Comparison of ENCODE assay signal across 1 fruit fly cellular context in the genomic region with DNA sequence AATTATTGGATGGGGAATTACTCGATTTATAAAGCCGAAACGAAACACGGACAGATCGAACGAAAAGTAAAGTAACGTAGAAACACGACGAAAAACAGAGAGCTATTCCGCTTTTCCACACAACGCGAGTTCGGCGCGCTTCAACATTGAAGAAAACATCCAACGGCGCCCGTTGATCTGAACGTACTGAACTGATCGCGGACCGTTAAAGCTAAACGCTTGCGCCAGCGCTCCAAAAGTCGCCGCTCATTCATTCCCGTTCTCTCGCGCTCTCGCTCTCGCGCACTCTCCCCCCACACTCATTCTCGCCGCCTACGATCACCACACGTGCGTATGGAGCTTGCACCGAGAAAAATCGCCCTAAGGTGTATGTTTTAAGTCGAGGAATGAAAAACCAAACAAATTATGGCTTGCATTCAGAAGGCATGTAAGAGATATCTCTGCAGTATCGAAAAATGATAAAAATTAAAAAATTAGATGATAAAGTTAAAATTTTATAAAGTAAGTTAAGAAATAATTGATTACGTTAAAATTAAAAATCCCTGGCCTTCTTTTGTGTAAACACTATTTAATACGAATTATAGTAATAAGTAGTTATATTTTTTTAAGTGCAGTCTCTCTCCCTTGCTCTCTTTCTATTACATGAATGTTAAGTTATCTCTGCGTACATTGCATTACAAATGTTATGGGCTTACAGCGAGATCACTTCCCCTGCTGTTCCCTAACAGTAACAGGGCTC.
TF ChIP-seq lines count a peak whose summit lies in the region.

A gene (minus strand): TSS at position 188 of the 739 bp plus-strand sequence.

TF ChIP-seq in whole organism, embryonic, 481 proteins besides CTCF, POLR2A, EP300 and RAD21 (continued from another document and continues in another):
- TF ChIP-seq dm (GFP tag; optimal IDR thresholded peaks at IDR 0.05; lab: Kevin White, UChicago) (peak; percentile 91), rib (GFP tag; IDR thresholded peaks at IDR 0.05; lab: Robert Waterston, UW) (peak; percentile 96), kah (GFP tag; optimal IDR thresholded peaks at IDR 0.05; lab: Kevin White, UChicago) (peak; percentile 94), CG10267 (tag; optimal IDR thresholded peaks at IDR 0.05; lab: Kevin White, UChicago) (peak; percentile 97), CG2889 (GFP tag; IDR thresholded peaks at IDR 0.05; lab: Robert Waterston, UW) (peak; percentile 95), dimm (GFP tag; IDR thresholded peaks at IDR 0.05; lab: Robert Waterston, UW) (peak; percentile 93), CG16779 (GFP tag; IDR thresholded peaks at IDR 0.05; lab: Robert Waterston, UW) (peak; percentile 94), CG3995 (GFP tag; optimal IDR thresholded peaks at IDR 0.05; lab: Kevin White, UChicago) (peak; percentile 71), CHES-1-like (GFP tag; optimal IDR thresholded peaks at IDR 0.05; lab: Kevin White, UChicago) (peak; percentile 95), lbe (GFP tag; optimal IDR thresholded peaks at IDR 0.05; lab: Kevin White, UChicago) (peak; percentile 93), CG7271 (tag; optimal IDR thresholded peaks at IDR 0.05; lab: Kevin White, UChicago) (peak; percentile 83), HLH4C (GFP tag; IDR thresholded peaks at IDR 0.05; lab: Robert Waterston, UW; ENCODE audit: partially characterized antibody) (no peak), CG13424 (tag; optimal IDR thresholded peaks at IDR 0.05; lab: Kevin White, UChicago) (peak; percentile 99), CG3163 (GFP tag; optimal IDR thresholded peaks at IDR 0.05; lab: Kevin White, UChicago) (peak; percentile 82), Poxn (GFP tag; IDR thresholded peaks at IDR 0.05; lab: Robert Waterston, UW) (peak; percentile 89), CG11504 (tag; optimal IDR thresholded peaks at IDR 0.05; lab: Kevin White, UChicago) (peak; percentile 98), scrt (GFP tag; optimal IDR thresholded peaks at IDR 0.05; lab: Kevin White, UChicago) (peak; percentile 96), Dad (GFP tag; optimal IDR thresholded peaks at IDR 0.05; lab: Kevin White, UChicago) (peak; percentile 96), Ada2b (GFP tag; IDR thresholded peaks at IDR 0.05; lab: Robert Waterston, UW) (peak; percentile 97), dmrt11E (tag; optimal IDR thresholded peaks at IDR 0.05; lab: Kevin White, UChicago) (peak; percentile 99), ind (GFP tag; optimal IDR thresholded peaks at IDR 0.05; lab: Kevin White, UChicago) (peak; percentile 98), CG13123 (GFP tag; optimal IDR thresholded peaks at IDR 0.05; lab: Kevin White, UChicago) (peak; percentile 97), CG5245 (GFP tag; optimal IDR thresholded peaks at IDR 0.05; lab: Kevin White, UChicago) (peak; percentile 97), lilli (GFP tag; optimal IDR thresholded peaks at IDR 0.05; lab: Kevin White, UChicago) (peak; percentile 98), mirr (GFP tag; optimal IDR thresholded peaks at IDR 0.05; lab: Kevin White, UChicago) (peak; percentile 90), sug (tag; optimal IDR thresholded peaks at IDR 0.05; lab: Kevin White, UChicago) (peak; percentile 97), CG12104 (GFP tag; optimal IDR thresholded peaks at IDR 0.05; lab: Kevin White, UChicago) (peak; percentile 99), CG17328 (GFP tag; IDR thresholded peaks at IDR 0.05; lab: Robert Waterston, UW) (peak; percentile 97), NC2β (GFP tag; optimal IDR thresholded peaks at IDR 0.05; lab: Kevin White, UChicago) (peak; percentile 92), fd102C (GFP tag; optimal IDR thresholded peaks at IDR 0.05; lab: Kevin White, UChicago) (peak; percentile 56), Ptx1 (GFP tag; IDR thresholded peaks at IDR 0.05; lab: Robert Waterston, UW) (peak; percentile 99), Eip74EF (GFP tag; optimal IDR thresholded peaks at IDR 0.05; lab: Kevin White, UChicago) (peak in 1 of 2 experiments; percentile 99), CG12155 (GFP tag; optimal IDR thresholded peaks at IDR 0.05; lab: Kevin White, UChicago) (peak; percentile 97), org-1 (GFP tag; optimal IDR thresholded peaks at IDR 0.05; lab: Kevin White, UChicago) (peak; percentile 99), Taf1 (GFP tag; IDR thresholded peaks at IDR 0.05; lab: Robert Waterston, UW) (peak; percentile 92), Hmx (GFP tag; optimal IDR thresholded peaks at IDR 0.05; lab: Kevin White, UChicago) (peak; percentile 84), nmo (GFP tag; optimal IDR thresholded peaks at IDR 0.05; lab: Kevin White, UChicago) (peak; percentile 100), CG17361 (GFP tag; IDR thresholded peaks at IDR 0.05; lab: Robert Waterston, UW) (peak; percentile 99), CG4707 (GFP tag; optimal IDR thresholded peaks at IDR 0.05; lab: Kevin White, UChicago) (peak; percentile 93), Atf6 (GFP tag; IDR thresholded peaks at IDR 0.05; lab: Robert Waterston, UW) (peak; percentile 99), fu2 (GFP tag; optimal IDR thresholded peaks at IDR 0.05; lab: Kevin White, UChicago) (peak; percentile 94), PHDP (tag; optimal IDR thresholded peaks at IDR 0.05; lab: Kevin White, UChicago) (peak; percentile 99), az2 (GFP tag; optimal IDR thresholded peaks at IDR 0.05; lab: Kevin White, UChicago) (peak; percentile 99), Lpt (GFP tag; optimal IDR thresholded peaks at IDR 0.05; lab: Kevin White, UChicago) (no peak), nerfin-1 (tag; optimal IDR thresholded peaks at IDR 0.05; lab: Kevin White, UChicago) (peak; percentile 98), CG6791 (GFP tag; IDR thresholded peaks at IDR 0.05; lab: Robert Waterston, UW; ENCODE audit: partially characterized antibody) (no peak), chn (GFP tag; optimal IDR thresholded peaks at IDR 0.05; lab: Kevin White, UChicago) (peak; percentile 97), CG15269 (tag; optimal IDR thresholded peaks at IDR 0.05; lab: Kevin White, UChicago) (peak; percentile 99), Aef1 (GFP tag; IDR thresholded peaks at IDR 0.05; lab: Robert Waterston, UW) (peak; percentile 98), CG2116 (GFP tag; optimal IDR thresholded peaks at IDR 0.05; lab: Kevin White, UChicago) (peak; percentile 93), sisA (GFP tag; IDR thresholded peaks at IDR 0.05; lab: Robert Waterston, UW) (peak; percentile 98), CG2678 (tag; optimal IDR thresholded peaks at IDR 0.05; lab: Kevin White, UChicago) (peak; percentile 99), sd (tag; optimal IDR thresholded peaks at IDR 0.05; lab: Kevin White, UChicago) (peak; percentile 95), CG14050 (GFP tag; IDR thresholded peaks at IDR 0.05; lab: Robert Waterston, UW) (peak; percentile 97), bowl (GFP tag; IDR thresholded peaks at IDR 0.05; lab: Robert Waterston, UW) (peak; percentile 94), CG4854 (GFP tag; optimal IDR thresholded peaks at IDR 0.05; lab: Kevin White, UChicago) (peak; percentile 96), CG11696 (GFP tag; IDR thresholded peaks at IDR 0.05; lab: Robert Waterston, UW) (peak; percentile 88), gt (GFP tag; IDR thresholded peaks at IDR 0.05; lab: Robert Waterston, UW) (peak; percentile 91), cg (GFP tag; optimal IDR thresholded peaks at IDR 0.05; lab: Kevin White, UChicago) (peak; percentile 31), sob (GFP tag; IDR thresholded peaks at IDR 0.05; lab: Robert Waterston, UW) (peak; percentile 98), Tbp (GFP tag; optimal IDR thresholded peaks at IDR 0.05; lab: Kevin White, UChicago) (no peak), insv (GFP tag; optimal IDR thresholded peaks at IDR 0.05; lab: Kevin White, UChicago) (peak; percentile 42 to 81), Atf-2 (GFP tag; optimal IDR thresholded peaks at IDR 0.05; lab: Kevin White, UChicago) (peak; percentile 95), stc (GFP tag; IDR thresholded peaks at IDR 0.05; lab: Robert Waterston, UW) (peak; percentile 98), chm (GFP tag; IDR thresholded peaks at IDR 0.05; lab: Robert Waterston, UW) (peak; percentile 95), hth (optimal IDR thresholded peaks at IDR 0.05; lab: Kevin White, UChicago) (no peak), NK7.1 (GFP tag; optimal IDR thresholded peaks at IDR 0.05; lab: Kevin White, UChicago) (peak; percentile 91), sima (GFP tag; optimal IDR thresholded peaks at IDR 0.05; lab: Kevin White, UChicago) (peak; percentile 84), CG10462 (GFP tag; optimal IDR thresholded peaks at IDR 0.05; lab: Kevin White, UChicago) (peak; percentile 98), danr (GFP tag; IDR thresholded peaks at IDR 0.05; lab: Robert Waterston, UW) (peak; percentile 97), fd96Cb (tag; optimal IDR thresholded peaks at IDR 0.05; lab: Kevin White, UChicago) (peak; percentile 99), Meics (GFP tag; optimal IDR thresholded peaks at IDR 0.05; lab: Kevin White, UChicago) (peak; percentile 98), CG10366 (GFP tag; IDR thresholded peaks at IDR 0.05; lab: Robert Waterston, UW) (peak; percentile 98), CG4424 (GFP tag; optimal IDR thresholded peaks at IDR 0.05; lab: Kevin White, UChicago) (peak; percentile 99), pb (GFP tag; optimal IDR thresholded peaks at IDR 0.05; lab: Kevin White, UChicago) (peak; percentile 84), Vsx1 (GFP tag; optimal IDR thresholded peaks at IDR 0.05; lab: Kevin White, UChicago) (peak; percentile 97), CG34376 (GFP tag; optimal IDR thresholded peaks at IDR 0.05; lab: Kevin White, UChicago) (peak; percentile 96), ATbp (GFP tag; optimal IDR thresholded peaks at IDR 0.05; lab: Kevin White, UChicago) (peak; percentile 99), Sox100B (GFP tag; optimal IDR thresholded peaks at IDR 0.05; lab: Kevin White, UChicago) (peak; percentile 100), CG7839 (tag; optimal IDR thresholded peaks at IDR 0.05; lab: Kevin White, UChicago) (peak; percentile 99), hkb (optimal IDR thresholded peaks at IDR 0.05; lab: Kevin White, UChicago) (no peak), hkb (GFP tag; IDR thresholded peaks at IDR 0.05; lab: Robert Waterston, UW) (peak; percentile 99), CG14710 (tag; optimal IDR thresholded peaks at IDR 0.05; lab: Kevin White, UChicago) (peak; percentile 98), Bdp1 (GFP tag; optimal IDR thresholded peaks at IDR 0.05; lab: Kevin White, UChicago) (peak; percentile 90), kay (GFP tag; optimal IDR thresholded peaks at IDR 0.05; lab: Kevin White, UChicago) (peak; percentile 97), Deaf1 (tag; optimal IDR thresholded peaks at IDR 0.05; lab: Kevin White, UChicago) (peak; percentile 90), vvl (GFP tag; IDR thresholded peaks at IDR 0.05; lab: Robert Waterston, UW) (peak; percentile 98), CG10979 (tag; optimal IDR thresholded peaks at IDR 0.05; lab: Kevin White, UChicago) (peak; percentile 99), sqz (GFP tag; optimal IDR thresholded peaks at IDR 0.05; lab: Kevin White, UChicago) (peak; percentile 97), zfh1 (GFP tag; IDR thresholded peaks at IDR 0.05; lab: Robert Waterston, UW) (peak; percentile 98), Awh (GFP tag; IDR thresholded peaks at IDR 0.05; lab: Robert Waterston, UW) (peak; percentile 97), CG2199 (GFP tag; IDR thresholded peaks at IDR 0.05; lab: Robert Waterston, UW) (peak; percentile 93; the same call in 2 of the 3 replicates), CG11695 (GFP tag; IDR thresholded peaks at IDR 0.05; lab: Robert Waterston, UW) (peak; percentile 99), bab2 (GFP tag; optimal IDR thresholded peaks at IDR 0.05; lab: Kevin White, UChicago) (peak; percentile 93), CG34224 (GFP tag; IDR thresholded peaks at IDR 0.05; lab: Robert Waterston, UW; ENCODE audit: partially characterized antibody) (peak; percentile 52; the same call in 2 of the 3 replicates), Hr51 (GFP tag; optimal IDR thresholded peaks at IDR 0.05; lab: Kevin White, UChicago) (peak; percentile 96 to 100), sr (GFP tag; IDR thresholded peaks at IDR 0.05; lab: Robert Waterston, UW) (peak; percentile 98), CG12391 (tag; optimal IDR thresholded peaks at IDR 0.05; lab: Kevin White, UChicago) (peak; percentile 100), jumu (GFP tag; optimal IDR thresholded peaks at IDR 0.05; lab: Kevin White, UChicago) (peak; percentile 93), grau (tag; optimal IDR thresholded peaks at IDR 0.05; lab: Kevin White, UChicago) (peak; percentile 99), CG8281 (tag; optimal IDR thresholded peaks at IDR 0.05; lab: Kevin White, UChicago) (peak; percentile 92), Fer2 (tag; optimal IDR thresholded peaks at IDR 0.05; lab: Kevin White, UChicago) (peak; percentile 94), Opbp (GFP tag; IDR thresholded peaks at IDR 0.05; lab: Robert Waterston, UW; ENCODE audit: partially characterized antibody) (peak; percentile 69; the same call in 2 of the 3 replicates), Dp (GFP tag; optimal IDR thresholded peaks at IDR 0.05; lab: Kevin White, UChicago) (peak; percentile 31), NFAT (GFP tag; IDR thresholded peaks at IDR 0.05; lab: Robert Waterston, UW) (peak; percentile 97), HmgZ (tag; optimal IDR thresholded peaks at IDR 0.05; lab: Kevin White, UChicago) (peak; percentile 98), Rfx (GFP tag; IDR thresholded peaks at IDR 0.05; lab: Robert Waterston, UW) (peak; percentile 98), sna (GFP tag; IDR thresholded peaks at IDR 0.05; lab: Robert Waterston, UW; ENCODE audit: partially characterized antibody) (0 out of 2 replicates have a peak, but pooled peaks have one; percentile 20), Lhr (GFP tag; optimal IDR thresholded peaks at IDR 0.05; lab: Kevin White, UChicago) (peak; percentile 97), Ssrp (tag; optimal IDR thresholded peaks at IDR 0.05; lab: Kevin White, UChicago) (peak; percentile 99), CG31365 (tag; optimal IDR thresholded peaks at IDR 0.05; lab: Kevin White, UChicago) (peak; percentile 82), CG4820 (GFP tag; optimal IDR thresholded peaks at IDR 0.05; lab: Kevin White, UChicago) (peak; percentile 98), E2f2 (GFP tag; IDR thresholded peaks at IDR 0.05; lab: Robert Waterston, UW) (peak; percentile 87), slbo (GFP tag; IDR thresholded peaks at IDR 0.05; lab: Robert Waterston, UW) (peak; percentile 98), Oaz (GFP tag; IDR thresholded peaks at IDR 0.05; lab: Robert Waterston, UW) (peak; percentile 96), CG17359 (tag; optimal IDR thresholded peaks at IDR 0.05; lab: Kevin White, UChicago) (peak; percentile 99), pum (GFP tag; optimal IDR thresholded peaks at IDR 0.05; lab: Kevin White, UChicago) (peak; percentile 92), Bgb (GFP tag; IDR thresholded peaks at IDR 0.05; lab: Robert Waterston, UW; ENCODE audit: partially characterized antibody) (peak; percentile 78), zf30C (GFP tag; optimal IDR thresholded peaks at IDR 0.05; lab: Kevin White, UChicago) (peak; percentile 99), Dek (tag; optimal IDR thresholded peaks at IDR 0.05; lab: Kevin White, UChicago) (peak; percentile 99), crc (GFP tag; optimal IDR thresholded peaks at IDR 0.05; lab: Kevin White, UChicago) (peak; percentile 82)
